Fruit fly (Drosophila melanogaster) whole organism, wandering third instar larva: ENCODE results near the gene ds.

Experiments
- Hr83 ChIP-seq: fragments of 200-300 bp; sonication (Bioruptor generic); optimal IDR thresholded peaks from 2 replicates; lab custom pipeline; 2016; ENCODE audit warnings: missing biosample characterization, mild to moderate bottlenecking, missing genetic modification characterization, moderate library complexity; ENCODE audit not compliant: poor library complexity, severe bottlenecking
- Rel ChIP-seq, 2 experiments: fragments of 200-800 bp; sonication (Bioruptor generic) in 1 of 2; optimal IDR thresholded peaks; 2 replicates in 1 of 2; 3 replicates in 1 of 2; lab custom pipeline; 2016 to 2019; ENCODE audit warnings: mild to moderate bottlenecking in 2 of 2, missing biosample characterization in 2 of 2, missing genetic modification characterization in 2 of 2, moderate library complexity in 1 of 2
- h ChIP-seq: fragments of 200-800 bp; sonication (Bioruptor generic); optimal IDR thresholded peaks from 3 replicates; lab custom pipeline; 2016; ENCODE audit warnings: missing biosample characterization, mild to moderate bottlenecking, missing genetic modification characterization

- TF ChIP-seq h, result no peak
- TF ChIP-seq Hr83, result no peak
- TF ChIP-seq Rel (GFP tag; optimal IDR thresholded peaks at IDR 0.05; lab: Kevin White, UChicago), result no peak
- no peak for TF ChIP-seq Rel (tag; optimal IDR thresholded peaks at IDR 0.05; lab: Kevin White, UChicago)
Observed at dm6 chr2L:679887-680286, 34.9 kb downstream of the ds start.
